Comparison of ENCODE assay signal across 1 worm cellular context in genomic region chrV:3587633-3588032, ce11.
TF ChIP-seq lines count a peak whose summit lies in the region.

No protein-coding gene starts in this region.

TF ChIP-seq in whole organism, L1 larva, 84 proteins besides CTCF, POLR2A, EP300 and RAD21 (continued from another document):
- peak; percentile 6 for TF ChIP-seq dsc-1 (tag; optimal IDR thresholded peaks at IDR 0.05; lab: Kevin White, UChicago)
- peak; percentile 21 for TF ChIP-seq lin-14 (GFP tag; optimal IDR thresholded peaks at IDR 0.05; lab: Kevin White, UChicago)
- TF ChIP-seq nhr-11 (tag; optimal IDR thresholded peaks at IDR 0.05; lab: Kevin White, UChicago): no peak
- no peak for TF ChIP-seq hlh-17 (GFP tag; optimal IDR thresholded peaks at IDR 0.05; lab: Kevin White, UChicago; ENCODE audit: borderline replicate concordance)
- TF ChIP-seq hpl-2 (GFP tag; optimal IDR thresholded peaks at IDR 0.05; lab: Kevin White, UChicago): no peak
- TF ChIP-seq nhr-76 (tag; optimal IDR thresholded peaks at IDR 0.05; lab: Kevin White, UChicago): no peak
- no peak for TF ChIP-seq ces-1 (GFP tag; optimal IDR thresholded peaks at IDR 0.05; lab: Kevin White, UChicago)
- TF ChIP-seq xbp-1 (tag; optimal IDR thresholded peaks at IDR 0.05; lab: Kevin White, UChicago): peak; percentile 32
- no peak for TF ChIP-seq egl-27 (tag; optimal IDR thresholded peaks at IDR 0.05; lab: Kevin White, UChicago)
- no peak for TF ChIP-seq lin-39 (tag; optimal IDR thresholded peaks at IDR 0.05; lab: Kevin White, UChicago)
- no peak for TF ChIP-seq nhr-84 (tag; optimal IDR thresholded peaks at IDR 0.05; lab: Kevin White, UChicago)
- TF ChIP-seq blmp-1 (tag; optimal IDR thresholded peaks at IDR 0.05; lab: Kevin White, UChicago): no peak
- no peak for TF ChIP-seq aha-1 (tag; optimal IDR thresholded peaks at IDR 0.05; lab: Kevin White, UChicago)
- no peak for TF ChIP-seq nhr-237 (tag; optimal IDR thresholded peaks at IDR 0.05; lab: Kevin White, UChicago)
- no peak for TF ChIP-seq unc-62 (GFP tag; optimal IDR thresholded peaks at IDR 0.05; lab: Kevin White, UChicago)
- no peak for TF ChIP-seq mab-9 (GFP tag; IDR thresholded peaks at IDR 0.05; lab: Robert Waterston, UW)
- TF ChIP-seq ama-1 (optimal IDR thresholded peaks at IDR 0.05; lab: Kevin White, UChicago): no peak
- peak; percentile 10 to 16 (median 15) for TF ChIP-seq dpl-1 (GFP tag; optimal IDR thresholded peaks at IDR 0.05; lab: Kevin White, UChicago)
- no peak for TF ChIP-seq elt-3 (tag; optimal IDR thresholded peaks at IDR 0.05; lab: Kevin White, UChicago)
- TF ChIP-seq rnt-1 (tag; optimal IDR thresholded peaks at IDR 0.05; lab: Kevin White, UChicago): peak; percentile 30
- no peak for TF ChIP-seq unc-98 (GFP tag; IDR thresholded peaks at IDR 0.05; lab: Robert Waterston, UW)
- peak; percentile 13 to 20 for TF ChIP-seq lin-35 (GFP tag; optimal IDR thresholded peaks at IDR 0.05; lab: Kevin White, UChicago)
- TF ChIP-seq ceh-88 (GFP tag; IDR thresholded peaks at IDR 0.05; lab: Robert Waterston, UW): no peak
- TF ChIP-seq nhr-77 (tag; optimal IDR thresholded peaks at IDR 0.05; lab: Kevin White, UChicago): no peak
- TF ChIP-seq C16A3.4 (tag; optimal IDR thresholded peaks at IDR 0.05; lab: Kevin White, UChicago): peak; percentile 14
- TF ChIP-seq nhr-19 (GFP tag; conservative IDR thresholded peaks at IDR 0.05; lab: Robert Waterston, UW): peak; percentile 38
- peak in 1 of 2 experiments; percentile 34 for TF ChIP-seq efl-1 (optimal IDR thresholded peaks at IDR 0.05; lab: Kevin White, UChicago)
- peak in 1 of 2 experiments; percentile 88 for TF ChIP-seq efl-1 (GFP tag; optimal IDR thresholded peaks at IDR 0.05 in 1 of 2; lab: Kevin White, UChicago)
- no peak for TF ChIP-seq isw-1 (GFP tag; IDR thresholded peaks at IDR 0.05; lab: Robert Waterston, UW)
- TF ChIP-seq ceh-82 (tag; optimal IDR thresholded peaks at IDR 0.05; lab: Kevin White, UChicago): peak in 2 of 3 experiments; percentile 14 to 21
- no peak for TF ChIP-seq jun-1 (tag; optimal IDR thresholded peaks at IDR 0.05; lab: Kevin White, UChicago)
- TF ChIP-seq zip-4 (GFP tag; optimal IDR thresholded peaks at IDR 0.05; lab: Kevin White, UChicago): peak; percentile 1
- peak; percentile 19 to 38 for TF ChIP-seq lsy-2 (tag; optimal IDR thresholded peaks at IDR 0.05; lab: Kevin White, UChicago)
- no peak for TF ChIP-seq pax-3 (tag; optimal IDR thresholded peaks at IDR 0.05; lab: Kevin White, UChicago)
- no peak for TF ChIP-seq ztf-4 (tag; optimal IDR thresholded peaks at IDR 0.05; lab: Kevin White, UChicago)
- TF ChIP-seq zag-1 (tag; optimal IDR thresholded peaks at IDR 0.05; lab: Kevin White, UChicago): no peak
- no peak for TF ChIP-seq ztf-11 (tag; optimal IDR thresholded peaks at IDR 0.05; lab: Kevin White, UChicago)
- no peak for TF ChIP-seq pqm-1 (tag; optimal IDR thresholded peaks at IDR 0.05; lab: Kevin White, UChicago)
- no peak for TF ChIP-seq unc-86 (tag; optimal IDR thresholded peaks at IDR 0.05; lab: Kevin White, UChicago)
- TF ChIP-seq ceh-8 (GFP tag; optimal IDR thresholded peaks at IDR 0.05; lab: Kevin White, UChicago): no peak
- no peak for TF ChIP-seq efl-3 (GFP tag; optimal IDR thresholded peaks at IDR 0.05; lab: Kevin White, UChicago)
- TF ChIP-seq C04F5.9 (tag; optimal IDR thresholded peaks at IDR 0.05; lab: Kevin White, UChicago): no peak
- no peak for TF ChIP-seq fkh-8 (tag; optimal IDR thresholded peaks at IDR 0.05; lab: Kevin White, UChicago)
- TF ChIP-seq nhr-12 (tag; optimal IDR thresholded peaks at IDR 0.05; lab: Kevin White, UChicago): no peak
- TF ChIP-seq nhr-90 (tag; optimal IDR thresholded peaks at IDR 0.05; lab: Kevin White, UChicago; ENCODE audit: poor library complexity): no peak
